Worm (Caenorhabditis elegans) whole organism, young adult: Measurements from ENCODE around the gene nhr-108.
A peak's percentile ranks its signal among the peaks of the same experiment; 100 is the strongest.

Experiments used
- B0019.2 ChIP-seq: fragments of 200-800 bp; sonication (Bioruptor generic); conservative IDR thresholded peaks from 2 replicates; pipeline ENCODE4 v1.3.6; 2022; ENCODE audit warnings: missing genetic modification reagents, missing genetic modification characterization, missing compliant biosample characterization
- B0336.3 ChIP-seq: fragments of 200-800 bp; sonication (Bioruptor generic); IDR thresholded peaks from 2 replicates; pipeline ENCODE4 v1.3.6; 2022; ENCODE audit warnings: missing genetic modification characterization, missing compliant biosample characterization
- C06A6.2 ChIP-seq: fragments of 200-800 bp; sonication (Bioruptor generic); conservative IDR thresholded peaks from 2 replicates; pipeline ENCODE4 v1.3.6; 2022; ENCODE audit warnings: missing genetic modification characterization, missing compliant biosample characterization
- D2030.7 ChIP-seq: fragments of 200-800 bp; sonication (Bioruptor generic); IDR thresholded peaks from 2 replicates; pipeline ENCODE4 v1.3.6; 2022; ENCODE audit warnings: missing genetic modification reagents, missing genetic modification characterization, missing compliant biosample characterization
- F10E7.11 ChIP-seq: sonication (generic microtip); optimal IDR thresholded peaks from 2 replicates; lab custom pipeline; 2017; ENCODE audit warnings: mild to moderate bottlenecking, missing genetic modification characterization, moderate library complexity, missing compliant biosample characterization
- F23B12.7 ChIP-seq: sonication (generic microtip); optimal IDR thresholded peaks from 2 replicates; lab custom pipeline; 2017; ENCODE audit warnings: missing genetic modification characterization, mild to moderate bottlenecking, missing compliant biosample characterization, antibody characterized with exemption, moderate library complexity; ENCODE audit not compliant: insufficient read depth
- F49E8.2 ChIP-seq: sonication (generic microtip); optimal IDR thresholded peaks from 3 replicates; lab custom pipeline; 2017; ENCODE audit warnings: missing genetic modification characterization, mild to moderate bottlenecking, missing compliant biosample characterization, antibody characterized with exemption, moderate library complexity; ENCODE audit not compliant: insufficient read depth
- T26A5.8 ChIP-seq: sonication (generic microtip); optimal IDR thresholded peaks from 2 replicates; lab custom pipeline; 2016; ENCODE audit warnings: missing genetic modification characterization, missing compliant biosample characterization
- Y56A3A.18 ChIP-seq: fragments of 200-800 bp; sonication (Bioruptor generic); IDR thresholded peaks from 2 replicates; pipeline ENCODE4 v1.3.6; 2022; ENCODE audit warnings: missing genetic modification reagents, missing genetic modification characterization, missing compliant biosample characterization
- Y95B8A.8 ChIP-seq: fragments of 200-800 bp; sonication (Bioruptor generic); IDR thresholded peaks from 2 replicates; pipeline ENCODE4 v1.3.6; 2022; ENCODE audit warnings: missing genetic modification reagents, missing genetic modification characterization, missing compliant biosample characterization
- aptf-2 ChIP-seq: fragments of 200-800 bp; sonication (Bioruptor generic); conservative IDR thresholded peaks from 2 replicates; pipeline ENCODE4 v1.3.6; 2022; ENCODE audit warnings: missing genetic modification reagents, missing genetic modification characterization, missing compliant biosample characterization
- aptf-3 ChIP-seq: fragments of 200-800 bp; sonication (Bioruptor generic); IDR thresholded peaks from 2 replicates; pipeline ENCODE4 v1.3.6; 2022; ENCODE audit warnings: missing genetic modification characterization, missing compliant biosample characterization
- attf-5 ChIP-seq: fragments of 200-800 bp; sonication (Bioruptor generic); optimal IDR thresholded peaks from 2 replicates; lab custom pipeline; 2018; ENCODE audit warnings: mild to moderate bottlenecking, missing genetic modification characterization, missing compliant biosample characterization
- bed-2 ChIP-seq: fragments of 200-800 bp; sonication (Bioruptor generic); IDR thresholded peaks from 2 replicates; pipeline ENCODE4 v1.3.6; 2022; ENCODE audit warnings: missing genetic modification reagents, missing genetic modification characterization, missing compliant biosample characterization
- ccch-3 ChIP-seq: fragments of 200-800 bp; sonication (Bioruptor generic); optimal IDR thresholded peaks from 2 replicates; lab custom pipeline; 2018; ENCODE audit warnings: mild to moderate bottlenecking, missing genetic modification characterization, missing compliant biosample characterization
- ceh-100 ChIP-seq: fragments of 200-800 bp; sonication (Bioruptor generic); IDR thresholded peaks from 2 replicates; pipeline ENCODE4 v1.3.6; 2022; ENCODE audit warnings: missing genetic modification reagents, missing genetic modification characterization, missing compliant biosample characterization
- ceh-27 ChIP-seq: fragments of 200-800 bp; sonication (Bioruptor generic); optimal IDR thresholded peaks from 2 replicates; lab custom pipeline; 2018; ENCODE audit warnings: mild to moderate bottlenecking, missing genetic modification characterization, moderate library complexity, missing compliant biosample characterization
- dpff-1 ChIP-seq: sonication (generic microtip); optimal IDR thresholded peaks from 2 replicates; lab custom pipeline; 2017; ENCODE audit warnings: mild to moderate bottlenecking, missing genetic modification characterization, missing compliant biosample characterization
- efl-1 ChIP-seq: fragments of 150-350 bp; optimal IDR thresholded peaks from 2 replicates; lab custom pipeline; 2014; ENCODE audit warnings: missing biosample characterization, missing genetic modification reagents, missing genetic modification characterization
- egl-44 ChIP-seq: fragments of 200-800 bp; sonication (Bioruptor generic); IDR thresholded peaks from 2 replicates; pipeline ENCODE4 v1.3.6; 2022; ENCODE audit warnings: missing genetic modification reagents, missing genetic modification characterization, missing compliant biosample characterization
- ekl-4 ChIP-seq: fragments of 200-800 bp; sonication (Bioruptor generic); IDR thresholded peaks from 2 replicates; pipeline ENCODE4 v1.3.6; 2022; ENCODE audit warnings: missing genetic modification reagents, missing genetic modification characterization, missing compliant biosample characterization
- ets-4 ChIP-seq: fragments of 200-800 bp; sonication (Bioruptor generic); optimal IDR thresholded peaks from 2 replicates; lab custom pipeline; 2018; ENCODE audit warnings: mild to moderate bottlenecking, missing genetic modification characterization, missing compliant biosample characterization
- hlh-26 ChIP-seq: fragments of 200-800 bp; sonication (Bioruptor generic); conservative IDR thresholded peaks from 2 replicates; pipeline ENCODE4 v1.3.6; 2022; ENCODE audit warnings: missing genetic modification reagents, missing genetic modification characterization, missing compliant biosample characterization
- hmg-1.2 ChIP-seq: fragments of 200-800 bp; sonication (Bioruptor generic); IDR thresholded peaks from 2 replicates; pipeline ENCODE4 v1.3.6; 2022; ENCODE audit warnings: missing genetic modification reagents, missing genetic modification characterization, missing compliant biosample characterization
- hsf-1 ChIP-seq: fragments of 200-800 bp; sonication (Bioruptor generic); IDR thresholded peaks from 2 replicates; pipeline ENCODE4 v1.3.6; 2022; ENCODE audit warnings: missing genetic modification reagents, missing genetic modification characterization, missing compliant biosample characterization
- lag-1 ChIP-seq: fragments of 200-800 bp; sonication (Bioruptor generic); IDR thresholded peaks from 2 replicates; pipeline ENCODE4 v1.3.6; 2022; ENCODE audit warnings: missing genetic modification reagents, missing genetic modification characterization, missing compliant biosample characterization
- lin-40 ChIP-seq: sonication (generic microtip); optimal IDR thresholded peaks from 2 replicates; lab custom pipeline; 2016; ENCODE audit warnings: missing genetic modification characterization, mild to moderate bottlenecking, missing compliant biosample characterization, missing genotype, missing genetic modification reagents
- lsl-1 ChIP-seq: fragments of 200-800 bp; sonication (Bioruptor generic); optimal IDR thresholded peaks from 2 replicates; lab custom pipeline; 2018; ENCODE audit warnings: mild to moderate bottlenecking, missing genetic modification characterization, moderate library complexity, missing compliant biosample characterization
- madf-6 ChIP-seq: fragments of 200-800 bp; sonication (Bioruptor generic); IDR thresholded peaks from 2 replicates; pipeline ENCODE4 v1.3.6; 2022; ENCODE audit warnings: missing genetic modification reagents, missing genetic modification characterization, missing compliant biosample characterization
- mes-4 ChIP-seq: sonication (generic microtip); optimal IDR thresholded peaks from 2 replicates; lab custom pipeline; 2016; ENCODE audit warnings: missing genotype, missing genetic modification characterization, missing compliant biosample characterization
- nfya-2 ChIP-seq: fragments of 200-800 bp; sonication (Bioruptor generic); IDR thresholded peaks from 2 replicates; pipeline ENCODE4 v1.3.6; 2022; ENCODE audit warnings: missing genetic modification reagents, missing genetic modification characterization, missing compliant biosample characterization
- nhr-90 ChIP-seq: sonication (generic microtip); optimal IDR thresholded peaks from 2 replicates; lab custom pipeline; 2016; ENCODE audit warnings: missing genotype, mild to moderate bottlenecking, missing genetic modification characterization, missing compliant biosample characterization
- rec-8 ChIP-seq, 2 experiments: sonication (generic microtip); optimal IDR thresholded peaks; 2 replicates each; lab custom pipeline; 2016; ENCODE audit warnings: mild to moderate bottlenecking in 2 of 2, missing genetic modification characterization in 2 of 2, missing genetic modification reagents in 2 of 2, missing genotype in 2 of 2, missing biosample characterization in 1 of 2, missing compliant biosample characterization in 1 of 2, moderate library complexity in 1 of 2
- snpc-1.3 ChIP-seq: sonication (generic microtip); optimal IDR thresholded peaks from 2 replicates; lab custom pipeline; 2017; ENCODE audit warnings: missing genetic modification characterization, mild to moderate bottlenecking, missing compliant biosample characterization, antibody characterized with exemption, moderate library complexity, missing genotype, missing genetic modification reagents; ENCODE audit not compliant: insufficient read depth
- tbp1 ChIP-seq: fragments of 200-800 bp; sonication (Bioruptor generic); optimal IDR thresholded peaks from 2 replicates; lab custom pipeline; 2018; ENCODE audit warnings: mild to moderate bottlenecking, missing genetic modification characterization, missing compliant biosample characterization
- tlf-1 ChIP-seq: fragments of 200-800 bp; sonication (Bioruptor generic); optimal IDR thresholded peaks from 2 replicates; lab custom pipeline; 2018; ENCODE audit warnings: mild to moderate bottlenecking, missing genetic modification characterization, missing compliant biosample characterization
- unc-62 ChIP-seq: fragments of 150-350 bp; optimal IDR thresholded peaks from 2 replicates; lab custom pipeline; 2014; ENCODE audit warnings: missing biosample characterization, missing genetic modification reagents, missing genetic modification characterization
- xnd-1 ChIP-seq: sonication (generic microtip); optimal IDR thresholded peaks from 2 replicates; lab custom pipeline; 2016; ENCODE audit warnings: missing genotype, missing genetic modification reagents, missing genetic modification characterization, missing compliant biosample characterization
- zfh-2 ChIP-seq: fragments of 200-800 bp; sonication (Bioruptor generic); conservative IDR thresholded peaks from 2 replicates; pipeline ENCODE4 v1.3.6; 2022; ENCODE audit warnings: missing genetic modification reagents, missing genetic modification characterization, missing compliant biosample characterization
- zim-3 ChIP-seq: sonication (generic microtip); optimal IDR thresholded peaks from 2 replicates; lab custom pipeline; 2017; ENCODE audit warnings: mild to moderate bottlenecking, missing genetic modification characterization, moderate library complexity, missing compliant biosample characterization
- ztf-18 ChIP-seq: sonication (generic microtip); optimal IDR thresholded peaks from 2 replicates; lab custom pipeline; 2016; ENCODE audit warnings: missing genotype, mild to moderate bottlenecking, missing genetic modification characterization, missing compliant biosample characterization
- ztf-25 ChIP-seq: fragments of 200-800 bp; sonication (Bioruptor generic); IDR thresholded peaks from 2 replicates; pipeline ENCODE4 v1.3.6; 2022; ENCODE audit warnings: missing genetic modification reagents, missing genetic modification characterization, missing compliant biosample characterization
- ztf-26 ChIP-seq: sonication (generic microtip); optimal IDR thresholded peaks from 2 replicates; lab custom pipeline; 2017; ENCODE audit warnings: missing genetic modification characterization, missing compliant biosample characterization
- ztf-28 ChIP-seq: fragments of 200-800 bp; sonication (Bioruptor generic); IDR thresholded peaks from 2 replicates; pipeline ENCODE4 v1.3.6; 2022; ENCODE audit warnings: missing genetic modification reagents, missing genetic modification characterization, missing compliant biosample characterization
- ztf-6 ChIP-seq: fragments of 200-800 bp; sonication (Bioruptor generic); IDR thresholded peaks from 2 replicates; pipeline ENCODE4 v1.3.6; 2022; ENCODE audit warnings: missing genetic modification reagents, missing genetic modification characterization, missing compliant biosample characterization

Gene nhr-108

DNA sequence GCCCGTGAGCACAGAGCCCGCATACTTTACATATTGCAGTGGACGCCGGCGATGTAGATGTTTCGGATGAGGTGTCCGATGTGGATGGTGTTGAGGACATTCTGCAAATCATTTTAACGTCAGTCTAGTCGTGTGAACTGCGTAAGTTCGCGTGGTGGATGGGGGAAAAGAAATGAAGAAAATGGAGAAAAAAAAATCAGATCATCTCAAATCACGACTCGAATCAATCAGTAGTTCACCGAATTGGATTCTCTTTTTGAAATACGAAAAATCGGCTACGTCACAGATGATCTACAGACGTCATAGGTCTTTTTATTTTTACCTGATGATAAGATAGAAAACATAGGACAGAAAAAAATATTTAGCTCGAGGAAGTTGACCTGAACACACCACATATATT lies 48.0 kb downstream of the nhr-108 start, which contains the start of gene nhr-102:
Gene nhr-102 (minus strand): TSS at position 101 of the 400 bp plus-strand sequence.
- 0 out of 2 replicates have a peak, but pooled peaks have one; percentile 28 for TF ChIP-seq madf-6
- TF ChIP-seq ceh-100 (GFP tag; lab: Robert Waterston, UW): no peak

DNA sequence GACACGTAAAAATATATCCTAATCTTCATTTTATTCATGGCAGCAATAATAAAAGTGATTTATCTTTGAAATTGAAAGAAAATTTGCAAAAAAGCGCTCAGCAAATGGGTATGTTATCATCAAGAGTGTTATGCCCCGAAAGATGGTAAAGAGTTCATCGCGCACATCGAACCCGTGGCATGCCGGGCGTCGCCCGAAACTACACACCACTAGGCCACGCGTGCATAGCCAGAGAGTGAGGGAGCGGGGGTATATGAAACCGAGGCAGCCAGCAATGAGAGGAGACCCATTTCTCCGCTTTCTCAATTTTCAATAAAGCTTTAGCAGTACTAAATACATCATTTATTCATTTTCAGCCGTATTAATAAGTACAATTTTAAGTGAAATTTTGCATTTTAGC lies 50.5 kb downstream of the nhr-108 start:
- peak; percentile 87 for TF ChIP-seq attf-5 (GFP tag; lab: Kevin White, UChicago)
- TF ChIP-seq zim-3 (tag; lab: Kevin White, UChicago): peak; percentile 98
- TF ChIP-seq xnd-1 (tag; lab: Kevin White, UChicago): peak; percentile 12
- peak; percentile 100 for TF ChIP-seq tbp1
- TF ChIP-seq ets-4: peak; percentile 90
- TF ChIP-seq efl-1 (GFP tag; lab: Kevin White, UChicago): peak; percentile 34
- TF ChIP-seq nhr-90: peak; percentile 98
- 0 out of 2 replicates have a peak, but pooled peaks have one; percentile 49 for TF ChIP-seq aptf-2 (GFP tag; lab: Robert Waterston, UW)
- TF ChIP-seq F49E8.2 (tag; lab: Kevin White, UChicago): peak; percentile 51
- TF ChIP-seq ekl-4 (GFP tag; lab: Robert Waterston, UW): peak; percentile 75; the same call in 1 of the 2 replicates
- 0 out of 2 replicates have a peak, but pooled peaks have one; percentile 46 for TF ChIP-seq hlh-26
- TF ChIP-seq unc-62 (GFP tag; lab: Kevin White, UChicago): no peak
- TF ChIP-seq D2030.7: peak; percentile 87
- peak; percentile 98 for TF ChIP-seq aptf-3
- TF ChIP-seq lin-40: no peak
- TF ChIP-seq bed-2 (GFP tag; lab: Robert Waterston, UW): peak; percentile 85; the same call in 1 of the 2 replicates
- TF ChIP-seq C06A6.2 (GFP tag; lab: Robert Waterston, UW): peak; percentile 83
- peak; percentile 70 for TF ChIP-seq ccch-3
- TF ChIP-seq mes-4 (tag; lab: Kevin White, UChicago): peak; percentile 93
- peak; percentile 91 for TF ChIP-seq Y56A3A.18 (GFP tag; lab: Robert Waterston, UW)
- TF ChIP-seq hsf-1 (GFP tag; lab: Robert Waterston, UW): peak; percentile 67; the same call in 1 of the 2 replicates
- peak; percentile 96 for TF ChIP-seq egl-44 (GFP tag; lab: Robert Waterston, UW)
- TF ChIP-seq zfh-2: no peak; the same call in 1 of the 2 replicates
- TF ChIP-seq T26A5.8 (tag; lab: Kevin White, UChicago): peak; percentile 95
- peak; percentile 98 for TF ChIP-seq F23B12.7
- peak; percentile 94 to 98 for TF ChIP-seq rec-8 (tag; optimal IDR thresholded peaks at IDR 0.05; lab: Kevin White, UChicago)
- peak; percentile 88 for TF ChIP-seq ztf-6 (GFP tag; lab: Robert Waterston, UW)
- peak; percentile 81 for TF ChIP-seq madf-6
- peak; percentile 71 for TF ChIP-seq lsl-1 (GFP tag; lab: Kevin White, UChicago)
- TF ChIP-seq B0336.3 (GFP tag; lab: Robert Waterston, UW): peak; percentile 87; the same call in 1 of the 2 replicates
- peak; percentile 86; the same call in 1 of the 2 replicates for TF ChIP-seq ztf-28 (GFP tag; lab: Robert Waterston, UW)
- TF ChIP-seq B0019.2: 0 out of 2 replicates have a peak, but pooled peaks have one; percentile 36
- TF ChIP-seq F10E7.11 (tag; lab: Kevin White, UChicago): peak; percentile 97
- peak; percentile 39 for TF ChIP-seq tlf-1 (GFP tag; lab: Kevin White, UChicago)
- TF ChIP-seq dpff-1 (tag; lab: Kevin White, UChicago): peak; percentile 79
- 0 out of 2 replicates have a peak, but pooled peaks have one; percentile 60 for TF ChIP-seq Y95B8A.8 (GFP tag; lab: Robert Waterston, UW)
- TF ChIP-seq ztf-26 (tag; lab: Kevin White, UChicago): peak; percentile 93
- TF ChIP-seq ztf-18: peak; percentile 85
- 0 out of 2 replicates have a peak, but pooled peaks have one; percentile 49 for TF ChIP-seq nfya-2 (GFP tag; lab: Robert Waterston, UW)
- 0 out of 2 replicates have a peak, but pooled peaks have one; percentile 63 for TF ChIP-seq lag-1 (GFP tag; lab: Robert Waterston, UW)
- peak; percentile 94 for TF ChIP-seq snpc-1.3 (tag; lab: Kevin White, UChicago)
- peak; percentile 90 for TF ChIP-seq ceh-27 (GFP tag; lab: Kevin White, UChicago)
- peak; percentile 87 for TF ChIP-seq hmg-1.2 (GFP tag; lab: Robert Waterston, UW)
- TF ChIP-seq ztf-25: peak; percentile 95
